Worm (Caenorhabditis elegans): ENCODE data around the gene F25B3.5.

F25B3.5 gene

ce11 chrV:9570197-9570596 is at the start of gene F25B3.5:
F25B3.5 (minus strand) TSS chrV:9570297.
- TF ChIP-seq unc-62 (GFP tag; optimal IDR thresholded peaks at IDR 0.05): no peak

ce11 chrV:9619850-9620249 is 49.8 kb upstream of the F25B3.5 start, which contains the start of gene idpc-6:
idpc-6 (plus strand) TSS chrV:9620150.
- no peak for TF ChIP-seq unc-62 (GFP tag; optimal IDR thresholded peaks at IDR 0.05)

- no peak for TF ChIP-seq unc-62 (GFP tag; optimal IDR thresholded peaks at IDR 0.05)
These were observed 48.8 kb upstream of the F25B3.5 start, which contains the start of gene idpc-7 for ce11 chrV:9618919-9619318. idpc-7 (minus strand) TSS chrV:9619019.

- TF ChIP-seq unc-62 (GFP tag; optimal IDR thresholded peaks at IDR 0.05): no peak
These were observed 48.3 kb upstream of the F25B3.5 start for ce11 chrV:9618420-9618819.

ce11 chrV:9616687-9617086 is 46.6 kb upstream of the F25B3.5 start:
- no peak for TF ChIP-seq unc-62 (GFP tag; optimal IDR thresholded peaks at IDR 0.05)

ce11 chrV:9616130-9616529 is 46.0 kb upstream of the F25B3.5 start:
- no peak for TF ChIP-seq unc-62 (GFP tag; optimal IDR thresholded peaks at IDR 0.05)

ce11 chrV:9615725-9616124 is 45.6 kb upstream of the F25B3.5 start, which contains the start of gene pqn-63:
pqn-63 (plus strand) TSS chrV:9616031.
- no peak for TF ChIP-seq unc-62 (GFP tag; optimal IDR thresholded peaks at IDR 0.05)

ce11 chrV:9609217-9609616 is 39.1 kb upstream of the F25B3.5 start:
- TF ChIP-seq unc-62 (GFP tag; optimal IDR thresholded peaks at IDR 0.05): no peak

- TF ChIP-seq unc-62 (GFP tag; optimal IDR thresholded peaks at IDR 0.05): no peak
These were observed 38.2 kb upstream of the F25B3.5 start, which contains the start of gene dop-2 for ce11 chrV:9608256-9608655. dop-2 (plus strand) TSS chrV:9608556.

- TF ChIP-seq unc-62 (GFP tag; optimal IDR thresholded peaks at IDR 0.05): no peak
These were observed 20.2 kb upstream of the F25B3.5 start, which contains the start of gene K09G1.2 for ce11 chrV:9590317-9590716. K09G1.2 (plus strand) TSS chrV:9590617.

ce11 chrV:9588574-9588973 is 18.5 kb upstream of the F25B3.5 start:
- TF ChIP-seq unc-62 (GFP tag; optimal IDR thresholded peaks at IDR 0.05): no peak

ce11 chrV:9587619-9588018 is 17.5 kb upstream of the F25B3.5 start:
- TF ChIP-seq unc-62 (GFP tag; optimal IDR thresholded peaks at IDR 0.05): no peak

- no peak for TF ChIP-seq unc-62 (GFP tag; optimal IDR thresholded peaks at IDR 0.05)
These were observed 14.2 kb upstream of the F25B3.5 start for ce11 chrV:9584263-9584662.

- TF ChIP-seq unc-62 (GFP tag; optimal IDR thresholded peaks at IDR 0.05): no peak
These were observed 13.2 kb upstream of the F25B3.5 start, which contains the start of gene K09G1.1 for ce11 chrV:9583323-9583644. K09G1.1 (plus strand) TSS chrV:9583545.

- no peak for TF ChIP-seq unc-62 (GFP tag; optimal IDR thresholded peaks at IDR 0.05)
These were observed 12.7 kb upstream of the F25B3.5 start, which contains the start of gene rtfo-1 for ce11 chrV:9582594-9583322. rtfo-1 (minus strand) TSS chrV:9582644.

ce11 chrV:9576991-9577390 is 6.9 kb upstream of the F25B3.5 start, which contains the start of gene F25B3.2:
F25B3.2 (plus strand) TSS chrV:9577291.
- TF ChIP-seq unc-62 (GFP tag; optimal IDR thresholded peaks at IDR 0.05): no peak

- no peak for TF ChIP-seq unc-62 (GFP tag; optimal IDR thresholded peaks at IDR 0.05)
These were observed 1.6 kb upstream of the F25B3.5 start for ce11 chrV:9571673-9572072.
